Worm (Caenorhabditis elegans): ENCODE results near the gene gpx-7.

- TF ChIP-seq egl-27 (tag; optimal IDR thresholded peaks at IDR 0.05) (no peak), snpc-4 (tag; optimal IDR thresholded peaks at IDR 0.05) (no peak), ceh-82 (tag; optimal IDR thresholded peaks at IDR 0.05) (no peak)
Observed at ce11 chrX:7799680-7800079, at the start of gene gpx-7.
